Fruit fly (Drosophila melanogaster) Kc167 (cell line): ENCODE measurements around the gene Mical.

Experiments
- h ChIP-seq: fragments of >200 bp; optimal IDR thresholded peaks from 3 replicates; lab custom pipeline; 2018; ENCODE audit warnings: missing external identifiers
- insv ChIP-seq: fragments of >200 bp; optimal IDR thresholded peaks from 3 replicates; lab custom pipeline; 2018; ENCODE audit warnings: missing external identifiers

dm6 chr3R:10090906-10091305, 48.2 kb upstream of the Mical start:
- TF ChIP-seq h (lab: Kevin White, UChicago) (no peak), insv (no peak)
